Worm (Caenorhabditis elegans) whole organism, early embryonic: Measurements from ENCODE around the gene meg-4.
"Not testable (repeated sequence)": the region's sequence is repeated elsewhere in the genome, so short reads cannot be mapped to it uniquely, and the experiment has no call there.

ENCODE experiments used
- B0310.2 ChIP-seq: sonication (generic microtip); optimal IDR thresholded peaks from 2 replicates; lab custom pipeline; 2016; ENCODE audit warnings: mild to moderate bottlenecking, missing genetic modification characterization, missing compliant biosample characterization
- F13C5.2 ChIP-seq: sonication (generic microtip); optimal IDR thresholded peaks from 2 replicates; lab custom pipeline; 2017; ENCODE audit warnings: mild to moderate bottlenecking, missing genetic modification characterization, inconsistent platforms, missing compliant biosample characterization
- aly-1 ChIP-seq: sonication (generic microtip); optimal IDR thresholded peaks from 2 replicates; lab custom pipeline; 2016; ENCODE audit warnings: missing genetic modification characterization, missing compliant biosample characterization
- ama-1 ChIP-seq: fragments of 150-350 bp; optimal IDR thresholded peaks from 2 replicates; lab custom pipeline; 2014
- ceh-13 ChIP-seq: fragments of 200-800 bp; sonication (Bioruptor generic); optimal IDR thresholded peaks from 2 replicates; lab custom pipeline; 2018; ENCODE audit warnings: mild to moderate bottlenecking, missing genetic modification characterization, missing compliant biosample characterization
- ceh-36 ChIP-seq: sonication (generic microtip); optimal IDR thresholded peaks from 2 replicates; lab custom pipeline; 2016; ENCODE audit warnings: missing genetic modification characterization, inconsistent platforms, missing compliant biosample characterization
- ets-7 ChIP-seq: sonication (generic microtip); optimal IDR thresholded peaks from 2 replicates; lab custom pipeline; 2016; ENCODE audit warnings: missing genotype, missing genetic modification characterization, missing compliant biosample characterization
- flt-1 ChIP-seq: fragments of 200-800 bp; sonication (Bioruptor generic); IDR thresholded peaks from 2 replicates; pipeline ENCODE4 v1.3.6; 2022; ENCODE audit warnings: missing genetic modification characterization, missing compliant biosample characterization
- hmbx-1 ChIP-seq: sonication (generic microtip); optimal IDR thresholded peaks from 2 replicates; lab custom pipeline; 2016; ENCODE audit warnings: mild to moderate bottlenecking, missing genetic modification characterization, missing compliant biosample characterization
- hmg-4 ChIP-seq: fragments of 200-800 bp; sonication (Bioruptor generic); optimal IDR thresholded peaks from 2 replicates; lab custom pipeline; 2018; ENCODE audit warnings: mild to moderate bottlenecking, missing genetic modification characterization, missing compliant biosample characterization
- hnd-1 ChIP-seq: sonication (generic microtip); optimal IDR thresholded peaks from 2 replicates; lab custom pipeline; 2016; ENCODE audit warnings: missing genetic modification characterization, missing compliant biosample characterization
- pes-1 ChIP-seq: fragments of 200-800 bp; sonication (Bioruptor generic); IDR thresholded peaks from 2 replicates; pipeline ENCODE4 v1.3.6; 2022; ENCODE audit warnings: missing genetic modification reagents, missing genetic modification characterization, missing compliant biosample characterization
- scrt-1 ChIP-seq: fragments of 200-800 bp; sonication (Bioruptor generic); IDR thresholded peaks from 2 replicates; pipeline ENCODE4 v1.3.6; 2022; ENCODE audit warnings: missing genetic modification characterization, missing compliant biosample characterization
- sea-1 ChIP-seq: fragments of 200-800 bp; sonication (Bioruptor generic); conservative IDR thresholded peaks from 2 replicates; pipeline ENCODE4 v1.3.6; 2022; ENCODE audit warnings: missing genetic modification characterization, missing compliant biosample characterization
- tbx-11 ChIP-seq: fragments of 200-800 bp; sonication (Bioruptor generic); IDR thresholded peaks from 2 replicates; pipeline ENCODE4 v1.3.6; 2022; ENCODE audit warnings: missing genetic modification characterization, missing compliant biosample characterization
- tbx-37 ChIP-seq: fragments of 200-800 bp; sonication (Bioruptor generic); conservative IDR thresholded peaks from 2 replicates; pipeline ENCODE4 v1.3.6; 2022; ENCODE audit warnings: missing genetic modification reagents, missing genetic modification characterization, missing compliant biosample characterization
- tra-4 ChIP-seq: sonication (generic microtip); optimal IDR thresholded peaks from 2 replicates; lab custom pipeline; 2017; ENCODE audit warnings: missing genetic modification characterization, missing compliant biosample characterization

meg-4 gene

DNA sequence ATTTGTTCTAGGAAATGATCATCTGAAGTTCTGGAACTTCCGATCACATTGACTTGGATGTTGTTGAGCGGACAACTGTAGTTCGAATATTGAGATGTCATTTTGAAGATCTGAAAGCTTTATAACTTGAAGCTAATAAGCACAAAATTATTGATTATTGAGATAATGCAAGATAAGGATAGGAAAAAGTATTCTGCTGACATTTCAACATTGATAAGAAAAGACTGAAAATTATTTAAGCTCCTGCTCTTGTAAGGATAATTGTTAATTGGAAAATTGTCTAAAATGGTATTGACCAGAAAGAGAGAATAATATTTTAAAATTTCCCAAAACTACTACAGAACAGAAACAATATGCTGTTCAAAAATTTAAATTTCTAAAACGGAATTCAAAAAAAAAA, 8.7 kb upstream of the meg-4 start, which contains the start of gene tbx-31:
Gene tbx-31 (minus strand): TSS at position 101 of the 400 bp plus-strand sequence.
- TF ChIP-seq sea-1 (no peak), F13C5.2 (tag; lab: Kevin White, UChicago) (no peak), flt-1 (GFP tag; lab: Robert Waterston, UW) (no peak), hmg-4 (no peak), pes-1 (GFP tag; lab: Robert Waterston, UW) (no peak), tra-4 (tag; lab: Kevin White, UChicago) (no peak), tbx-37 (GFP tag; lab: Robert Waterston, UW) (no peak)

DNA sequence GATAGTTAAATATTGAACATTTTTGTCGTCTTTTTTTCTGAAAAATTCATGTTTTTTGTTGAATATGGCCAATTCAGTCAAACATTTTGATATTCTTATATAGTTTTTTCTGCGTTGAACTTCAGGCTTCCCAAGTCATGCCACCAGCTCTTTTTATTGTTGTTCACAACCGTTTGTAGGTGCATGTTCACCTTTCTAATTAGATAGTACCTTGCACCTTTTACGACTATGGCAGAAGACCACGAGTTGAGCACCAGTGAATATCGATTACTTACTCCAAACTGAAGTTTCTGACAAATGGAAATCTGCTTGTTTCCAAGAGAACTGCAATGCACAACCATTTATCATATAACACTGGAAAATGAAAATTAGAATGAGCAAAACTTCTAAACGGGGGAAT, 6.9 kb upstream of the meg-4 start:
- TF ChIP-seq B0310.2 (tag; lab: Kevin White, UChicago) (no peak), hmbx-1 (no peak), hnd-1 (tag; lab: Kevin White, UChicago) (no peak), aly-1 (tag; lab: Kevin White, UChicago) (no peak)

DNA sequence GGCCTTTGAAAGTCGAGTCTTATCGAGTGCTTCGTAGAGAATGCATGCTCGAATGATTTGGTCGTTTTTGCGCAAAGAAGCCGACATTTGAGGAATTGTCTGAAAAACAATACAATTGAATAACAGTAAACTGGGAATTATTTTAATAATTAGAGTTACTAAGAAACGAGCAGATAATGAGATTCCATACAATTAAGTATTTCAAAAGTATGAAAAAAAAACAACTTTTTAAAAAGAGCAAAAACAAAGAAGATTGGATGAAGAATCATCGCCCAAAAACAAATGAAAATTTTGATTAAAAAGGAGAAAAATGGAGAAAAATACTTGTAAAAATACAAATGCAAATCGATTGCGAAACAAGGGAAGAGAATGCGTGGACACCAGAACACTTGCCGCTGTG, 4.7 kb upstream of the meg-4 start, which contains the start of gene fbxa-170:
Gene fbxa-170 (minus strand): TSS at position 101 of the 400 bp plus-strand sequence.
- TF ChIP-seq aly-1 (tag; lab: Kevin White, UChicago) (no peak), ets-7 (tag; lab: Kevin White, UChicago) (no peak), F13C5.2 (tag; lab: Kevin White, UChicago) (no peak), ama-1 (lab: Kevin White, UChicago) (no peak), tra-4 (tag; lab: Kevin White, UChicago) (no peak), ceh-13 (no peak)

DNA sequence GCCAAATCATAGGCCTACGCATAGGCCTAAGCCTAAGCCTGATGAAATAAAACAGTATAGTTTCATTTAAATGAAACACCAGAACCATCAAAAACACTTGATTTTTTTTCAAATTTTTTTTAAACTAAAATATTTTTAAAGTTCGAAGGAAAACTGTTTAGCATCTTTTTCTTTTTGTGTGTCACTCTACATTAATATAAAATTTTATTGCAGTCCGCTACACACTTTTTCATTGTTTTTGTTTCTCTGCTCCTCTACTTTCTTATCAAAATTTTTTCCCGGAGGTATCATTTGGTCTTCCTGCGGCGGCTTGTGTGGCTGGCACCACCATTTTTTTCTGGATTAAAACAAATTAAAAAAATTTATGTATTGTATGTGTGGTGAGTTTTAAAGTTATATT, 4.3 kb downstream of the meg-4 start, which contains the start of gene C36C9.11:
Gene C36C9.11 (plus strand): TSS at position 301 of the 400 bp plus-strand sequence.
- not testable (repeated sequence) for TF ChIP-seq ama-1 (lab: Kevin White, UChicago); flt-1 (GFP tag; lab: Robert Waterston, UW); hmbx-1

DNA sequence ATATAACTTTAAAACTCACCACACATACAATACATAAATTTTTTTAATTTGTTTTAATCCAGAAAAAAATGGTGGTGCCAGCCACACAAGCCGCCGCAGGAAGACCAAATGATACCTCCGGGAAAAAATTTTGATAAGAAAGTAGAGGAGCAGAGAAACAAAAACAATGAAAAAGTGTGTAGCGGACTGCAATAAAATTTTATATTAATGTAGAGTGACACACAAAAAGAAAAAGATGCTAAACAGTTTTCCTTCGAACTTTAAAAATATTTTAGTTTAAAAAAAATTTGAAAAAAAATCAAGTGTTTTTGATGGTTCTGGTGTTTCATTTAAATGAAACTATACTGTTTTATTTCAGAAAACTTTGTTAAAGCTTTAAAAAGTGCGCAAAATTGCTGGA, 7.2 kb downstream of the meg-4 start, which contains the start of gene C36C9.12:
Gene C36C9.12 (minus strand): TSS at position 101 of the 400 bp plus-strand sequence.
- not testable (repeated sequence) for TF ChIP-seq scrt-1 (GFP tag; lab: Robert Waterston, UW); aly-1 (tag; lab: Kevin White, UChicago); tbx-11 (GFP tag; lab: Robert Waterston, UW)

DNA sequence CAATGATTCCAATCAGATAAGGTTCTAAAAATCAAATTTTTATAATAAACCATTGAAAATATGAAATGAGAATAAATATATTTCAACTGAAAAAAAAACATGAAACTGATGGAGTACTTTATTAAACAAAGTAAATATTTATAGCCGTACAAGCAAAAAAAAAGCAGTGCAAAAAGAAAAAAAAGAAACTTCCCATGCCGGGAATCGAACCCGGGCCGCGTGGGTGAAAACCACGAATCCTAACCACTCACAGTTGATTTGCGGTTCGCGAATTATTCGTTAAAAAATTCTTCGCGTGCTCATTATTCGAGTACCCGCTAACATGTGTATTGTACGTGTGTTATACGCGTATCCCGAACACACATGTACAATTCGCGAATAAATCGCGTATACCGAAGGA, 8.1 kb downstream of the meg-4 start, which contains the start of gene C36C9.6:
Gene C36C9.6 (minus strand): TSS at position 101 of the 400 bp plus-strand sequence.
- TF ChIP-seq sea-1; hmbx-1; tbx-11 (GFP tag; lab: Robert Waterston, UW): not testable (repeated sequence)

DNA sequence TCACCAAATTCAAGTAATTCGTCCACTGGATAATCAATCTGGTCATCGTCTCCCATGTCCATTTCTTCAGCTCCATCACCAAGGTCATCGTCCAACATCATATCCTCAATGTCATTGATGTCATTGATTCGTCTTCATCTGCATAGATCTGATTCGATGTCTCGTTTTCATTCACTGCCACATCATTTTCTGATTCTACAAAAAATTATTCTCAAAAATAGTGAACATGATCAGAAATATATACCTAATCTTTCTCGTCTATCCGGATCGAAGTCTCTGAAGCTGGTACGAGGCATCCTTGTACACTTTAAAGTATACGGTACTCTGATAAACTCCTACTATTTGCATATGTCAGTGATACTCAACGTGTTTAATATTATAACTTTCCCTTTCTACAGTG, 14.1 kb downstream of the meg-4 start, which contains the start of gene C36C9.4:
Gene C36C9.4 (minus strand): TSS at position 101 of the 400 bp plus-strand sequence.
- not testable (repeated sequence) for TF ChIP-seq B0310.2 (tag; lab: Kevin White, UChicago); ceh-13; flt-1 (GFP tag; lab: Robert Waterston, UW)

DNA sequence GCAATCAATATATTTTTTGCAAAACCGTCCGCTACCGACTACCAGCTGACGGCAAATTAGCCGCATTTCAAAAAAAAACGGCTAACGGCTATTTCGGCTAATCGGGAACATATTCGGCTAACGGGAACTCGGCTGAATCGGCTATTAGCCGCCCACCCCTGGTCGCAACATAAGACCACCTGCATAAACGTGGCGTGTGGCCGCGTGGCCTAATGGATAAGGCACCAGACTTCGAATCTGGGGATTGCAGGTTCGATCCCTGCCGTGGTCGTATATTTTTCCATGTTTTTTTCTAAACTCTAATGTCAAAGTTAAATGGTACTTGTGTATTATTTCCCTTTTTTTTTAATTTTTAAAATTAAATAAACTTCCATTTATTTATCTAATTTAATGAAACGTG, 15.7 kb downstream of the meg-4 start:
- TF ChIP-seq pes-1 (GFP tag; lab: Robert Waterston, UW) (no peak), ceh-36 (tag; lab: Kevin White, UChicago) (no peak), hmg-4 (no peak), ama-1 (lab: Kevin White, UChicago) (no peak), tbx-37 (GFP tag; lab: Robert Waterston, UW) (no peak), tbx-11 (GFP tag; lab: Robert Waterston, UW) (no peak), scrt-1 (GFP tag; lab: Robert Waterston, UW) (no peak), tra-4 (tag; lab: Kevin White, UChicago) (no peak), ets-7 (tag; lab: Kevin White, UChicago) (no peak), ceh-13 (no peak), hmbx-1 (no peak), sea-1 (no peak), B0310.2 (tag; lab: Kevin White, UChicago) (no peak), hnd-1 (tag; lab: Kevin White, UChicago) (no peak), flt-1 (GFP tag; lab: Robert Waterston, UW) (no peak), aly-1 (tag; lab: Kevin White, UChicago) (no peak), F13C5.2 (tag; lab: Kevin White, UChicago) (no peak)

DNA sequence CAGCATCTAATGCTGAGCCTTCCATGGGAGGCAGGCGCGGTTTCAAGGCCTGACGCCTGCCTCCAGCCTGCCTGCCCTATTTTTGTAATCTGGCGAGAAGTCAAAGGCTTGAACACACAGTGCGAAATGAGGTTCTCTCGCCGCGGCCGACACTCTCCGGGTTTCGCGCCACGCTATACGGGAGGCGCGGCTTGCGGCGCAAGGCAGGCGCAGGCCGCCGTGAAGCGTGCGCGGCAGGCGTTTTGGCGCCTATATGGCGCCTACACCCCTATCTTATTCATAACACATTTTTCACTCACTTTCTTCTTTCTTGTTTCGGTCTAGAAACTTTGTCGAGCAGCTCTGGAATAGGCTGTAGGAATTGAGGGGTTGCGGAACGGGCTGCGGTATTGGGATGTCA, 20.3 kb downstream of the meg-4 start:
- TF ChIP-seq hnd-1 (tag; lab: Kevin White, UChicago): no peak

DNA sequence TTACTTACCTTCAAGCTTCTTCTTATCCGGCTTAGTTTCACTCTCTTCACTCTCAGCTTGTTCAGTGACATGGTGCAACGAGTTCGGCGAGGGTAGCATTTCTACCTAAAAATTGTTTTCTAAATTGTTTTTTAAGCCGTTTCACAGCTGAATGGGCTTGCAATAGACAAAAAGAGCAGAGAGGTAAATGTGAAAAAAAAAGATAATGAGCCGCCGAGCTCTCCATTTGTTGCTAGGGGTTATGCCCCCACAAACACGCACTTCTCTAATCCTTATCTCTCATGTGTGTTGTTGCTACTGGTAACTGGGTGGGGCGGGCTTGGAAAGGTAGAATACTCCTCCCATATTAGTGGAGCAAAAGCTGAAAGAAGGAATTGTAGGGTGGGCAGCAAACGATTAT, 21.1 kb downstream of the meg-4 start, which contains the start of gene C36C9.5:
Gene C36C9.5 (minus strand): TSS at position 101 of the 400 bp plus-strand sequence.
- no peak for TF ChIP-seq scrt-1 (GFP tag; lab: Robert Waterston, UW)
- no peak for TF ChIP-seq hmg-4
- TF ChIP-seq pes-1 (GFP tag; lab: Robert Waterston, UW): no peak
- no peak for TF ChIP-seq hnd-1 (tag; lab: Kevin White, UChicago)
- TF ChIP-seq ceh-36 (tag; lab: Kevin White, UChicago): no peak
- no peak for TF ChIP-seq flt-1 (GFP tag; lab: Robert Waterston, UW)
- no peak for TF ChIP-seq ceh-13
- TF ChIP-seq tbx-37 (GFP tag; lab: Robert Waterston, UW): no peak
- no peak for TF ChIP-seq F13C5.2 (tag; lab: Kevin White, UChicago)
- TF ChIP-seq hmbx-1: no peak
- no peak for TF ChIP-seq sea-1
